Fruit fly (Drosophila melanogaster) whole organism, embryonic: ENCODE results near the gene Pdfr.

ENCODE experiments used
- CG10959 ChIP-seq: fragments of 200-800 bp; sonication (Bioruptor generic); IDR thresholded peaks from 2 replicates; pipeline ENCODE4 v1.3.6; 2022; ENCODE audit warnings: missing biosample characterization, missing genetic modification characterization
- CG11093 ChIP-seq: fragments of 200-800 bp; sonication (Bioruptor generic); IDR thresholded peaks from 3 replicates; pipeline ENCODE4 v1.3.6; 2022; ENCODE audit warnings: missing biosample characterization, missing genetic modification characterization
- CG11695 ChIP-seq: fragments of 200-800 bp; sonication (Bioruptor generic); IDR thresholded peaks from 3 replicates; pipeline ENCODE4 v1.3.6; 2022; ENCODE audit warnings: missing biosample characterization, missing genetic modification characterization
- CG12071 ChIP-seq: fragments of 200-800 bp; sonication (Bioruptor generic); optimal IDR thresholded peaks from 3 replicates; lab custom pipeline; 2018; ENCODE audit warnings: missing biosample characterization, mild to moderate bottlenecking, missing genetic modification characterization
- CG12104 ChIP-seq: fragments of 200-800 bp; sonication (Bioruptor generic); optimal IDR thresholded peaks from 3 replicates; lab custom pipeline; 2016; ENCODE audit warnings: missing biosample characterization, missing genetic modification characterization
- CG12299 ChIP-seq: fragments of 200-800 bp; sonication (Bioruptor generic); optimal IDR thresholded peaks from 2 replicates; lab custom pipeline; 2018; ENCODE audit warnings: missing biosample characterization, mild to moderate bottlenecking, missing genetic modification characterization
- CG12744 ChIP-seq: fragments of 200-800 bp; sonication (Bioruptor generic); optimal IDR thresholded peaks from 2 replicates; lab custom pipeline; 2016; ENCODE audit warnings: missing biosample characterization, missing genetic modification characterization
- CG14860 ChIP-seq: fragments of 200-800 bp; sonication (Bioruptor generic); IDR thresholded peaks from 3 replicates; pipeline ENCODE4 v1.3.6; 2022; ENCODE audit warnings: missing biosample characterization, missing genetic modification characterization; ENCODE audit not compliant: partially characterized antibody
- CG15479 ChIP-seq: fragments of 200-800 bp; sonication (Bioruptor generic); optimal IDR thresholded peaks from 3 replicates; lab custom pipeline; 2019; ENCODE audit warnings: missing biosample characterization, mild to moderate bottlenecking, missing genetic modification characterization, moderate library complexity
- CG1602 ChIP-seq: fragments of 200-800 bp; sonication (Bioruptor generic); optimal IDR thresholded peaks from 3 replicates; lab custom pipeline; 2016; ENCODE audit warnings: missing biosample characterization, missing genetic modification characterization
- CG17361 ChIP-seq: fragments of 200-800 bp; sonication (Bioruptor generic); IDR thresholded peaks from 3 replicates; pipeline ENCODE4 v1.3.6; 2022; ENCODE audit warnings: missing biosample characterization, missing genetic modification characterization
- CG1792 ChIP-seq: fragments of 200-800 bp; sonication (Bioruptor generic); optimal IDR thresholded peaks from 2 replicates; lab custom pipeline; 2016; ENCODE audit warnings: missing biosample characterization, missing genetic modification characterization
- CG2202 ChIP-seq: fragments of 200-800 bp; sonication (Bioruptor generic); optimal IDR thresholded peaks from 2 replicates; lab custom pipeline; 2018; ENCODE audit warnings: missing biosample characterization, mild to moderate bottlenecking, missing genetic modification characterization
- CG30431 ChIP-seq: fragments of 200-800 bp; sonication (Bioruptor generic); optimal IDR thresholded peaks from 2 replicates; lab custom pipeline; 2017; ENCODE audit warnings: missing biosample characterization, missing genetic modification characterization
- CG31388 ChIP-seq: fragments of 200-800 bp; sonication (Bioruptor generic); optimal IDR thresholded peaks from 2 replicates; lab custom pipeline; 2016; ENCODE audit warnings: missing biosample characterization, missing genetic modification characterization
- CG34422 ChIP-seq: fragments of 200-800 bp; sonication (Bioruptor generic); IDR thresholded peaks from 3 replicates; pipeline ENCODE4 v1.3.6; 2022; ENCODE audit warnings: missing biosample characterization, missing genetic modification characterization
- CG5180 ChIP-seq: fragments of 200-800 bp; sonication (Bioruptor generic); optimal IDR thresholded peaks from 3 replicates; lab custom pipeline; 2017; ENCODE audit warnings: missing biosample characterization, missing genetic modification characterization, mild to moderate bottlenecking, moderate library complexity, missing genetic modification reagents
- CG6683 ChIP-seq: fragments of 200-800 bp; sonication (Bioruptor generic); optimal IDR thresholded peaks from 2 replicates; lab custom pipeline; 2017; ENCODE audit warnings: missing biosample characterization, mild to moderate bottlenecking, missing genetic modification characterization, missing genetic modification reagents
- CG9609 ChIP-seq: fragments of 200-800 bp; sonication (Bioruptor generic); optimal IDR thresholded peaks from 3 replicates; lab custom pipeline; 2016; ENCODE audit warnings: missing biosample characterization, missing genetic modification characterization
- CkIIα-i1 ChIP-seq: fragments of 200-800 bp; sonication (Bioruptor generic); IDR thresholded peaks from 2 replicates; pipeline ENCODE4 v1.3.6; 2022; ENCODE audit warnings: missing biosample characterization, missing genetic modification characterization
- CrebB ChIP-seq: fragments of 200-800 bp; sonication (Bioruptor generic); optimal IDR thresholded peaks from 3 replicates; lab custom pipeline; 2018; ENCODE audit warnings: missing biosample characterization, mild to moderate bottlenecking, missing genetic modification characterization
- Drgx ChIP-seq: fragments of 200-800 bp; sonication (Bioruptor generic); IDR thresholded peaks from 2 replicates; pipeline ENCODE4 v1.3.6; 2022; ENCODE audit warnings: missing biosample characterization, missing genetic modification characterization
- E2f1 ChIP-seq: fragments of 200-800 bp; sonication (Bioruptor generic); IDR thresholded peaks from 2 replicates; pipeline ENCODE4 v1.3.6; 2022; ENCODE audit warnings: missing biosample characterization, missing genetic modification characterization
- E2f2 ChIP-seq: fragments of 200-800 bp; sonication (Bioruptor generic); IDR thresholded peaks from 2 replicates; pipeline ENCODE4 v1.3.6; 2022; ENCODE audit warnings: missing biosample characterization, missing genetic modification characterization
- Ets65A ChIP-seq: fragments of 200-800 bp; sonication (Bioruptor generic); peaks from one replicate; lab custom pipeline; 2016; ENCODE audit warnings: missing biosample characterization, missing genetic modification characterization
- Ets97D ChIP-seq: fragments of 200-800 bp; sonication (Bioruptor generic); optimal IDR thresholded peaks from 3 replicates; lab custom pipeline; 2016; ENCODE audit warnings: missing biosample characterization, missing genetic modification characterization
- Hr39 ChIP-seq: fragments of >200 bp; optimal IDR thresholded peaks from 2 replicates; lab custom pipeline; 2017
- Mrtf ChIP-seq: fragments of 200-800 bp; sonication (Bioruptor generic); IDR thresholded peaks from 3 replicates; pipeline ENCODE4 v1.3.6; 2022; ENCODE audit warnings: missing biosample characterization, missing genetic modification characterization
- NC2β ChIP-seq: fragments of 200-800 bp; sonication (Bioruptor generic); optimal IDR thresholded peaks from 2 replicates; lab custom pipeline; 2016; ENCODE audit warnings: missing biosample characterization, missing genetic modification characterization
- NFAT ChIP-seq: fragments of 200-800 bp; sonication (Bioruptor generic); IDR thresholded peaks from 2 replicates; pipeline ENCODE4 v1.3.6; 2022; ENCODE audit warnings: missing biosample characterization, missing genetic modification characterization
- Poxn ChIP-seq: fragments of 200-800 bp; sonication (Bioruptor generic); IDR thresholded peaks from 2 replicates; pipeline ENCODE4 v1.3.6; 2022; ENCODE audit warnings: missing biosample characterization, missing genetic modification characterization
- Sox100B ChIP-seq: fragments of 200-800 bp; sonication (Bioruptor generic); optimal IDR thresholded peaks from 3 replicates; lab custom pipeline; 2018; ENCODE audit warnings: missing biosample characterization, mild to moderate bottlenecking, missing genetic modification characterization
- Sox102F ChIP-seq: fragments of 200-800 bp; sonication (Bioruptor generic); optimal IDR thresholded peaks from 2 replicates; lab custom pipeline; 2018; ENCODE audit warnings: missing biosample characterization, mild to moderate bottlenecking, missing genetic modification characterization, moderate library complexity
- Vsx1 ChIP-seq: fragments of 200-800 bp; sonication (Bioruptor generic); optimal IDR thresholded peaks from 2 replicates; lab custom pipeline; 2017; ENCODE audit warnings: missing biosample characterization, mild to moderate bottlenecking, missing genetic modification characterization, missing genetic modification reagents
- amos ChIP-seq: fragments of 200-800 bp; sonication (Bioruptor generic); IDR thresholded peaks from 2 replicates; pipeline ENCODE4 v1.3.6; 2022; ENCODE audit warnings: missing biosample characterization, missing genetic modification characterization; ENCODE audit not compliant: partially characterized antibody
- chif ChIP-seq, 2 experiments: fragments of 200-800 bp; sonication (Bioruptor generic); optimal IDR thresholded peaks; 3 replicates each; lab custom pipeline; 2016; ENCODE audit warnings: missing biosample characterization in 2 of 2, missing genetic modification characterization in 2 of 2
- chinmo ChIP-seq: fragments of 200-800 bp; sonication (Bioruptor generic); IDR thresholded peaks from 4 replicates; pipeline ENCODE4 v1.3.6; 2022; ENCODE audit warnings: missing biosample characterization, missing genetic modification characterization; ENCODE audit not compliant: partially characterized antibody
- ftz-f1 ChIP-seq: fragments of 200-800 bp; sonication (Bioruptor generic); optimal IDR thresholded peaks from 2 replicates; lab custom pipeline; 2016; ENCODE audit warnings: missing biosample characterization, missing genetic modification characterization
- fu2 ChIP-seq: fragments of 200-800 bp; sonication (Bioruptor generic); optimal IDR thresholded peaks from 2 replicates; lab custom pipeline; 2016; ENCODE audit warnings: missing biosample characterization, missing genetic modification characterization
- gsb-n ChIP-seq: fragments of 200-800 bp; sonication (Bioruptor generic); optimal IDR thresholded peaks from 3 replicates; lab custom pipeline; 2018; ENCODE audit warnings: missing biosample characterization, mild to moderate bottlenecking, missing genetic modification characterization
- h ChIP-seq: fragments of >200 bp; optimal IDR thresholded peaks from 2 replicates; lab custom pipeline; 2017
- hbn ChIP-seq: fragments of 200-800 bp; sonication (Bioruptor generic); IDR thresholded peaks from 2 replicates; pipeline ENCODE4 v1.3.6; 2022; ENCODE audit warnings: missing biosample characterization, missing genetic modification characterization; ENCODE audit not compliant: partially characterized antibody
- lilli ChIP-seq: fragments of 200-800 bp; sonication (Bioruptor generic); optimal IDR thresholded peaks from 3 replicates; lab custom pipeline; 2016; ENCODE audit warnings: missing biosample characterization, missing genetic modification characterization
- maf-S ChIP-seq: fragments of 200-800 bp; sonication (Bioruptor generic); optimal IDR thresholded peaks from 2 replicates; lab custom pipeline; 2016; ENCODE audit warnings: missing biosample characterization, missing genetic modification characterization
- nerfin-2 ChIP-seq: fragments of 200-800 bp; sonication (Bioruptor generic); IDR thresholded peaks from 2 replicates; pipeline ENCODE4 v1.3.6; 2022; ENCODE audit warnings: missing biosample characterization, missing genetic modification characterization; ENCODE audit not compliant: partially characterized antibody
- oc ChIP-seq: fragments of 200-800 bp; sonication (Bioruptor generic); optimal IDR thresholded peaks from 2 replicates; lab custom pipeline; 2018; ENCODE audit warnings: missing biosample characterization, mild to moderate bottlenecking, missing genetic modification characterization, moderate library complexity
- sisA ChIP-seq: fragments of 200-800 bp; sonication (Bioruptor generic); IDR thresholded peaks from 2 replicates; pipeline ENCODE4 v1.3.6; 2022; ENCODE audit warnings: missing biosample characterization, missing genetic modification characterization
- so ChIP-seq: fragments of 200-800 bp; sonication (Bioruptor generic); IDR thresholded peaks from 3 replicates; pipeline ENCODE4 v1.3.6; 2022; ENCODE audit warnings: missing biosample characterization, missing genetic modification characterization
- stwl ChIP-seq: fragments of 200-800 bp; sonication (Bioruptor generic); optimal IDR thresholded peaks from 3 replicates; lab custom pipeline; 2018; ENCODE audit warnings: missing biosample characterization, mild to moderate bottlenecking, missing genetic modification characterization, moderate library complexity
- vvl ChIP-seq: fragments of 200-800 bp; sonication (Bioruptor generic); IDR thresholded peaks from 2 replicates; pipeline ENCODE4 v1.3.6; 2022; ENCODE audit warnings: missing biosample characterization, missing genetic modification characterization
- z ChIP-seq: fragments of 200-800 bp; sonication (Bioruptor generic); IDR thresholded peaks from 3 replicates; pipeline ENCODE4 v1.3.6; 2022; ENCODE audit warnings: missing biosample characterization, missing genetic modification characterization

Gene Pdfr

dm6 chrX:2533843-2534473 is 18.0 kb upstream of the Pdfr start (continued):
- no peak for TF ChIP-seq CG12299 (tag; lab: Kevin White, UChicago)
- peak; percentile 40; the same call in 1 of the 2 replicates for TF ChIP-seq E2f2 (GFP tag; lab: Robert Waterston, UW)
- TF ChIP-seq Poxn (GFP tag; lab: Robert Waterston, UW) = no peak
- no peak for TF ChIP-seq CG15479 (GFP tag; lab: Kevin White, UChicago)
- TF ChIP-seq CG6683 (GFP tag; lab: Kevin White, UChicago) = no peak
- TF ChIP-seq E2f1 = peak; percentile 65
- no peak for TF ChIP-seq gsb-n
- no peak for TF ChIP-seq Ets97D (GFP tag; lab: Kevin White, UChicago)
- no peak for TF ChIP-seq Vsx1 (GFP tag; lab: Kevin White, UChicago)
- TF ChIP-seq vvl (GFP tag; lab: Robert Waterston, UW) = peak; percentile 81
- TF ChIP-seq CG1602 (GFP tag; lab: Kevin White, UChicago) = no peak
- TF ChIP-seq CG14860 (GFP tag; lab: Robert Waterston, UW) = no peak
- TF ChIP-seq CG12104 (GFP tag; lab: Kevin White, UChicago) = peak; percentile 30
- TF ChIP-seq fu2 (GFP tag; lab: Kevin White, UChicago) = peak; percentile 49
- TF ChIP-seq CG5180 (GFP tag; lab: Kevin White, UChicago) = peak; percentile 12
- peak; percentile 13 for TF ChIP-seq CG31388 (GFP tag; lab: Kevin White, UChicago)
- no peak for TF ChIP-seq amos (GFP tag; lab: Robert Waterston, UW)
- TF ChIP-seq CG12071 (GFP tag; lab: Kevin White, UChicago) = peak; percentile 71
- no peak for TF ChIP-seq Hr39
- TF ChIP-seq ftz-f1 (GFP tag; lab: Kevin White, UChicago) = no peak
- no peak for TF ChIP-seq stwl
- TF ChIP-seq sisA = peak; percentile 83
- peak; percentile 69; the same call in 2 of the 3 replicates for TF ChIP-seq CG11695
- peak; percentile 4 for TF ChIP-seq Sox100B
- no peak for TF ChIP-seq maf-S
- TF ChIP-seq CG2202 (tag; lab: Kevin White, UChicago) = no peak
- TF ChIP-seq NC2β = no peak
- TF ChIP-seq CG17361 (GFP tag; lab: Robert Waterston, UW) = peak; percentile 52; the same call in 2 of the 3 replicates
- peak; percentile 1 for TF ChIP-seq oc
- no peak for TF ChIP-seq CG10959
- peak; percentile 40; the same call in 1 of the 3 replicates for TF ChIP-seq so (GFP tag; lab: Robert Waterston, UW)
- TF ChIP-seq h (lab: Kevin White, UChicago) = no peak
- TF ChIP-seq CG30431 (GFP tag; lab: Kevin White, UChicago) = peak; percentile 39
- peak; percentile 69 for TF ChIP-seq Sox102F (GFP tag; lab: Kevin White, UChicago)
- peak; percentile 12 for TF ChIP-seq CG1792 (GFP tag; lab: Kevin White, UChicago)
- TF ChIP-seq NFAT (GFP tag; lab: Robert Waterston, UW) = peak; percentile 71
- TF ChIP-seq hbn (GFP tag; lab: Robert Waterston, UW) = no peak
- TF ChIP-seq nerfin-2 (GFP tag; lab: Robert Waterston, UW) = no peak
- peak; percentile 43; the same call in 1 of the 3 replicates for TF ChIP-seq CG11093 (GFP tag; lab: Robert Waterston, UW)
- TF ChIP-seq z (GFP tag; lab: Robert Waterston, UW) = no peak
- TF ChIP-seq Ets65A (GFP tag; lab: Kevin White, UChicago) = peak; percentile 81
- peak; percentile 13 for TF ChIP-seq CG9609 (GFP tag; lab: Kevin White, UChicago)
- TF ChIP-seq chinmo (GFP tag; lab: Robert Waterston, UW) = no peak
- peak; percentile 7 for TF ChIP-seq CrebB
- peak; percentile 68; the same call in 2 of the 3 replicates for TF ChIP-seq CG34422 (GFP tag; lab: Robert Waterston, UW)
- TF ChIP-seq lilli (GFP tag; lab: Kevin White, UChicago) = peak; percentile 66
- TF ChIP-seq Mrtf = peak; percentile 76
- peak; percentile 30 to 55 for TF ChIP-seq chif (GFP tag; optimal IDR thresholded peaks at IDR 0.05; lab: Kevin White, UChicago)
- TF ChIP-seq Drgx (GFP tag; lab: Robert Waterston, UW) = peak; percentile 90
- TF ChIP-seq CkIIα-i1 (GFP tag; lab: Robert Waterston, UW) = peak; percentile 73
- TF ChIP-seq CG12744 (GFP tag; lab: Kevin White, UChicago) = no peak
